Worm (Caenorhabditis elegans) whole organism, L1 larva: Measurements from ENCODE around the gene asah-2.

ENCODE experiments used
- aha-1 ChIP-seq: fragments of 150-350 bp; optimal IDR thresholded peaks from 2 replicates; lab custom pipeline; 2014; ENCODE audit warnings: missing biosample characterization, missing genetic modification characterization
- aly-2 ChIP-seq: fragments of 150-350 bp; optimal IDR thresholded peaks from 2 replicates; lab custom pipeline; 2014; ENCODE audit warnings: missing biosample characterization, missing genetic modification characterization
- blmp-1 ChIP-seq: fragments of 150-350 bp; optimal IDR thresholded peaks from 2 replicates; lab custom pipeline; 2014; ENCODE audit warnings: missing biosample characterization, missing genetic modification characterization
- dpl-1 ChIP-seq, 3 experiments: fragments of 150-350 bp in 2 of 3; sonication (generic microtip) in 1 of 3; optimal IDR thresholded peaks; 2 replicates each; lab custom pipeline; 2014 to 2017; ENCODE audit warnings: missing biosample characterization in 3 of 3, missing genetic modification characterization in 3 of 3, missing genetic modification reagents in 3 of 3
- fos-1 ChIP-seq: fragments of 150-350 bp; optimal IDR thresholded peaks from 2 replicates; lab custom pipeline; 2014; ENCODE audit warnings: missing biosample characterization, missing genetic modification characterization
- lin-13 ChIP-seq: fragments of 150-350 bp; optimal IDR thresholded peaks from 2 replicates; lab custom pipeline; 2014; ENCODE audit warnings: missing biosample characterization, missing genetic modification reagents, missing genetic modification characterization
- lsy-2 ChIP-seq, 2 experiments: fragments of 150-350 bp; optimal IDR thresholded peaks; 2 replicates each; lab custom pipeline; 2014; ENCODE audit warnings: missing biosample characterization in 2 of 2, missing genetic modification characterization in 2 of 2
- mep-1 ChIP-seq: fragments of 150-350 bp; optimal IDR thresholded peaks from 2 replicates; lab custom pipeline; 2014; ENCODE audit warnings: missing biosample characterization, missing genetic modification characterization
- rnt-1 ChIP-seq: sonication (generic microtip); optimal IDR thresholded peaks from 2 replicates; lab custom pipeline; 2016; ENCODE audit warnings: mild to moderate bottlenecking, missing genetic modification characterization, moderate library complexity, missing compliant biosample characterization
- snpc-4 ChIP-seq: fragments of 150-350 bp; optimal IDR thresholded peaks from 2 replicates; lab custom pipeline; 2014; ENCODE audit warnings: missing biosample characterization, missing genetic modification characterization
- ztf-11 ChIP-seq, 2 experiments: sonication (generic microtip); optimal IDR thresholded peaks; 2 replicates each; lab custom pipeline; 2016 to 2017; ENCODE audit warnings: missing genetic modification characterization in 2 of 2, missing biosample characterization in 1 of 2, missing compliant biosample characterization in 1 of 2
- ztf-4 ChIP-seq: fragments of 150-350 bp; optimal IDR thresholded peaks from 2 replicates; lab custom pipeline; 2014; ENCODE audit warnings: missing biosample characterization, missing genetic modification characterization

DNA sequence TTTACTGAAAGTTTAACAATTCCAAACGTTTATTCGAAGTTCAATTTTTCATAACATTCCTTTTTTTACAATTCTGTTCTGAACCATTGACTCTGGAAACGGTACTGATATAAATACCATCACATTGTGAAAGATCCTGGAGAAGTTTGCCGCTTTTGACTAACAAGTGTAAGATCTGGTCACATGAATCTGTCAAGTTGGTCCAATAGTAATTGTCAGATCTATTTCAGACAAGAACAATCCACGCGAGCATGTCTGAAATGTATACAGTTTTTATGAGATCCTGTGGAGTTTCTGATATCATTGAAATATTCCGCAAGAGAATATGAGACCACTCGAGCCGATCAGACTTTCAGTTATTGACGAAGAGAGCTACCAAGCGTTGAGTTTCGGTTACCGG lies 46.3 kb upstream of the asah-2 start:
- TF ChIP-seq ztf-11 (tag; optimal IDR thresholded peaks at IDR 0.05; lab: Kevin White, UChicago): no peak
- TF ChIP-seq fos-1 (tag; lab: Kevin White, UChicago): no peak
- TF ChIP-seq dpl-1 (GFP tag; optimal IDR thresholded peaks at IDR 0.05; lab: Kevin White, UChicago): no peak
- no peak for TF ChIP-seq lin-13 (GFP tag; lab: Kevin White, UChicago)
- TF ChIP-seq snpc-4 (tag; lab: Kevin White, UChicago): no peak
- TF ChIP-seq rnt-1 (tag; lab: Kevin White, UChicago): no peak
- no peak for TF ChIP-seq mep-1 (tag; lab: Kevin White, UChicago)
- no peak for TF ChIP-seq lsy-2 (tag; optimal IDR thresholded peaks at IDR 0.05; lab: Kevin White, UChicago)
- no peak for TF ChIP-seq blmp-1 (tag; lab: Kevin White, UChicago)
- TF ChIP-seq aha-1 (tag; lab: Kevin White, UChicago): no peak
- no peak for TF ChIP-seq ztf-4 (tag; lab: Kevin White, UChicago)
- no peak for TF ChIP-seq aly-2 (tag; lab: Kevin White, UChicago)
